Fruit fly (Drosophila melanogaster) whole organism, embryonic: ENCODE results near the gene Pde9.

ENCODE experiments used
- CG10565 ChIP-seq: fragments of 200-800 bp; sonication (Bioruptor generic); optimal IDR thresholded peaks from 3 replicates; lab custom pipeline; 2016; ENCODE audit warnings: missing biosample characterization, mild to moderate bottlenecking, missing genetic modification characterization
- CG11456 ChIP-seq: fragments of 200-800 bp; sonication (Bioruptor generic); IDR thresholded peaks from 3 replicates; pipeline ENCODE4 v1.3.6; 2022; ENCODE audit warnings: missing biosample characterization, missing genetic modification characterization
- CG14710 ChIP-seq: fragments of 200-800 bp; sonication (Bioruptor generic); optimal IDR thresholded peaks from 3 replicates; lab custom pipeline; 2019; ENCODE audit warnings: missing biosample characterization, mild to moderate bottlenecking, missing genetic modification characterization, moderate library complexity
- CG14965 ChIP-seq: fragments of 200-800 bp; sonication (Bioruptor generic); optimal IDR thresholded peaks from 2 replicates; lab custom pipeline; 2016; ENCODE audit warnings: missing biosample characterization, missing genetic modification characterization, borderline replicate concordance
- CG15269 ChIP-seq: fragments of 200-800 bp; sonication (Bioruptor generic); optimal IDR thresholded peaks from 2 replicates; lab custom pipeline; 2018; ENCODE audit warnings: missing biosample characterization, mild to moderate bottlenecking, missing genetic modification characterization, moderate library complexity
- CG17359 ChIP-seq: fragments of 200-800 bp; sonication (Bioruptor generic); optimal IDR thresholded peaks from 3 replicates; lab custom pipeline; 2018; ENCODE audit warnings: missing biosample characterization, mild to moderate bottlenecking, missing genetic modification characterization, moderate library complexity
- CG17802 ChIP-seq: fragments of 200-800 bp; sonication (Bioruptor generic); optimal IDR thresholded peaks from 2 replicates; lab custom pipeline; 2018; ENCODE audit warnings: missing biosample characterization, mild to moderate bottlenecking, missing genetic modification characterization, moderate library complexity
- CG18011 ChIP-seq: fragments of 200-800 bp; sonication (Bioruptor generic); optimal IDR thresholded peaks from 2 replicates; lab custom pipeline; 2017; ENCODE audit warnings: missing biosample characterization, missing genetic modification characterization, mild to moderate bottlenecking, moderate library complexity, missing genotype
- CG2116 ChIP-seq: fragments of 200-800 bp; sonication (Bioruptor generic); optimal IDR thresholded peaks from 3 replicates; lab custom pipeline; 2018; ENCODE audit warnings: missing biosample characterization, mild to moderate bottlenecking, missing genetic modification characterization
- CG31365 ChIP-seq: fragments of 200-800 bp; sonication (Bioruptor generic); optimal IDR thresholded peaks from 2 replicates; lab custom pipeline; 2018; ENCODE audit warnings: missing biosample characterization, mild to moderate bottlenecking, missing genetic modification characterization
- CG31441 ChIP-seq: fragments of 200-800 bp; sonication (Bioruptor generic); IDR thresholded peaks from 2 replicates; pipeline ENCODE4 v1.3.6; 2022; ENCODE audit warnings: missing biosample characterization, missing genetic modification characterization
- CG34224 ChIP-seq: fragments of 200-800 bp; sonication (Bioruptor generic); IDR thresholded peaks from 3 replicates; pipeline ENCODE4 v1.3.6; 2022; ENCODE audit warnings: missing biosample characterization, missing genetic modification characterization; ENCODE audit not compliant: partially characterized antibody
- CG3726 ChIP-seq: fragments of 200-800 bp; sonication (Bioruptor generic); IDR thresholded peaks from 3 replicates; pipeline ENCODE4, ENCODE4 v1.3.6; 2022; ENCODE audit warnings: missing biosample characterization, missing genetic modification characterization
- CG6791 ChIP-seq: fragments of 200-800 bp; sonication (Bioruptor generic); IDR thresholded peaks from 3 replicates; pipeline ENCODE4 v1.3.6; 2022; ENCODE audit warnings: missing biosample characterization, missing genetic modification characterization; ENCODE audit not compliant: partially characterized antibody
- CG7357 ChIP-seq: fragments of 200-800 bp; sonication (Bioruptor generic); IDR thresholded peaks from 3 replicates; pipeline ENCODE4 v1.3.6; 2022; ENCODE audit warnings: missing biosample characterization, missing genetic modification characterization
- CG7786 ChIP-seq: fragments of 200-800 bp; sonication (Bioruptor generic); optimal IDR thresholded peaks from 2 replicates; lab custom pipeline; 2016; ENCODE audit warnings: missing biosample characterization, missing genetic modification characterization
- CG7963 ChIP-seq: fragments of 200-800 bp; sonication (Bioruptor generic); IDR thresholded peaks from 3 replicates; pipeline ENCODE4 v1.3.6; 2022; ENCODE audit warnings: missing biosample characterization, missing genetic modification characterization; ENCODE audit not compliant: partially characterized antibody
- CG8290 ChIP-seq, 3 experiments: fragments of 200-800 bp; sonication (Bioruptor generic); optimal IDR thresholded peaks; 2 replicates each; lab custom pipeline; 2016 to 2019; ENCODE audit warnings: missing biosample characterization in 3 of 3, missing genetic modification characterization in 3 of 3, mild to moderate bottlenecking in 2 of 3, moderate library complexity in 1 of 3
- CG9437 ChIP-seq: fragments of 200-800 bp; sonication (Bioruptor generic); optimal IDR thresholded peaks from 2 replicates; lab custom pipeline; 2018; ENCODE audit warnings: missing biosample characterization, mild to moderate bottlenecking, missing genetic modification characterization
- CG9797 ChIP-seq: fragments of 200-800 bp; sonication (Bioruptor generic); optimal IDR thresholded peaks from 3 replicates; lab custom pipeline; 2018; ENCODE audit warnings: missing biosample characterization, mild to moderate bottlenecking, missing genetic modification characterization
- Dll ChIP-seq: fragments of 200-800 bp; sonication (Bioruptor generic); IDR thresholded peaks from 4 replicates; pipeline ENCODE4 v1.3.6; 2022; ENCODE audit warnings: missing biosample characterization, missing genetic modification characterization; ENCODE audit not compliant: partially characterized antibody
- Elba2 ChIP-seq: fragments of 200-800 bp; sonication (Bioruptor generic); optimal IDR thresholded peaks from 3 replicates; lab custom pipeline; 2016; ENCODE audit warnings: missing biosample characterization, missing genetic modification characterization
- Fer3 ChIP-seq: fragments of 200-800 bp; sonication (Bioruptor generic); optimal IDR thresholded peaks from 2 replicates; lab custom pipeline; 2018; ENCODE audit warnings: missing biosample characterization, mild to moderate bottlenecking, missing genetic modification characterization, moderate library complexity
- H15 ChIP-seq: fragments of 200-800 bp; sonication (Bioruptor generic); IDR thresholded peaks from 3 replicates; pipeline ENCODE4 v1.3.6; 2022; ENCODE audit warnings: missing biosample characterization, missing genetic modification characterization
- Hsf ChIP-seq: fragments of 200-800 bp; sonication (Bioruptor generic); optimal IDR thresholded peaks from 3 replicates; lab custom pipeline; 2016; ENCODE audit warnings: missing biosample characterization, missing genetic modification characterization
- Max ChIP-seq: fragments of 200-800 bp; sonication (Bioruptor generic); optimal IDR thresholded peaks from 2 replicates; lab custom pipeline; 2016; ENCODE audit warnings: missing biosample characterization, mild to moderate bottlenecking, missing genetic modification characterization
- Mes4 ChIP-seq: fragments of 200-800 bp; sonication (Bioruptor generic); optimal IDR thresholded peaks from 2 replicates; lab custom pipeline; 2016; ENCODE audit warnings: missing biosample characterization, missing genetic modification characterization
- YL-1 ChIP-seq: fragments of 200-800 bp; sonication (Bioruptor generic); optimal IDR thresholded peaks from 3 replicates; lab custom pipeline; 2017; ENCODE audit warnings: missing biosample characterization, mild to moderate bottlenecking, missing genetic modification characterization
- ash1 ChIP-seq: fragments of 200-800 bp; sonication (Bioruptor generic); optimal IDR thresholded peaks from 2 replicates; lab custom pipeline; 2018; ENCODE audit warnings: missing biosample characterization, mild to moderate bottlenecking, missing genetic modification characterization
- bcd ChIP-seq: fragments of 200-800 bp; sonication (Bioruptor generic); optimal IDR thresholded peaks from 2 replicates; lab custom pipeline; 2017; ENCODE audit warnings: missing biosample characterization, mild to moderate bottlenecking, missing genetic modification characterization
- bsh ChIP-seq, 2 experiments: fragments of 200-800 bp; sonication (Bioruptor generic); optimal IDR thresholded peaks; 2 replicates each; lab custom pipeline; 2017 to 2018; ENCODE audit warnings: mild to moderate bottlenecking in 2 of 2, missing biosample characterization in 2 of 2, missing genetic modification characterization in 2 of 2, moderate library complexity in 1 of 2
- dimm ChIP-seq: fragments of 200-800 bp; sonication (Bioruptor generic); IDR thresholded peaks from 2 replicates; pipeline ENCODE4 v1.3.6; 2022; ENCODE audit warnings: missing biosample characterization, missing genetic modification characterization
- dpn ChIP-seq, 2 experiments: fragments of 200-800 bp; sonication (Bioruptor generic); optimal IDR thresholded peaks; 3 replicates each; lab custom pipeline; 2016; ENCODE audit warnings: missing biosample characterization in 2 of 2, missing genetic modification characterization in 2 of 2
- en ChIP-seq: fragments of 200-800 bp; sonication (Bioruptor generic); optimal IDR thresholded peaks from 2 replicates; lab custom pipeline; 2016; ENCODE audit warnings: missing biosample characterization, missing genetic modification characterization
- esg ChIP-seq: fragments of 200-800 bp; sonication (Bioruptor generic); conservative IDR thresholded peaks from 2 replicates; pipeline ENCODE4 v1.3.6; 2022; ENCODE audit warnings: missing biosample characterization, missing genetic modification characterization
- fu2 ChIP-seq: fragments of 200-800 bp; sonication (Bioruptor generic); optimal IDR thresholded peaks from 2 replicates; lab custom pipeline; 2016; ENCODE audit warnings: missing biosample characterization, missing genetic modification characterization
- jigr1 ChIP-seq: fragments of 200-800 bp; sonication (Bioruptor generic); IDR thresholded peaks from 3 replicates; pipeline ENCODE4 v1.3.6; 2022; ENCODE audit warnings: missing biosample characterization, missing genetic modification characterization
- kni ChIP-seq: fragments of 200-800 bp; sonication (Bioruptor generic); optimal IDR thresholded peaks from 3 replicates; lab custom pipeline; 2017; ENCODE audit warnings: mild to moderate bottlenecking, missing biosample characterization, missing genetic modification reagents, missing genetic modification characterization
- lab ChIP-seq: fragments of 200-800 bp; sonication (Bioruptor generic); optimal IDR thresholded peaks from 3 replicates; lab custom pipeline; 2017; ENCODE audit warnings: missing biosample characterization, missing genetic modification characterization, mild to moderate bottlenecking, moderate library complexity, missing genetic modification reagents
- lov ChIP-seq, 2 experiments: fragments of 200-800 bp in 1 of 2; fragments of >200 bp in 1 of 2; sonication (Bioruptor generic) in 1 of 2; IDR thresholded peaks in 1 of 2; optimal IDR thresholded peaks in 1 of 2; 2 replicates in 1 of 2; 3 replicates in 1 of 2; pipeline versions ENCODE4 v1.3.6 to Lab custom; 2017 to 2022; ENCODE audit warnings: missing biosample characterization in 1 of 2, missing genetic modification characterization in 1 of 2
- otp ChIP-seq: fragments of 200-800 bp; sonication (Bioruptor generic); IDR thresholded peaks from 3 replicates; pipeline ENCODE4, ENCODE4 v1.3.6; 2022; ENCODE audit warnings: missing biosample characterization, missing genetic modification characterization
- pan ChIP-seq, 4 experiments: fragments of >200 bp in 3 of 4; fragments of 200-800 bp in 1 of 4; sonication (Bioruptor generic) in 1 of 4; optimal IDR thresholded peaks in 3 of 4; IDR thresholded peaks in 1 of 4; 2 replicates each; pipeline versions ENCODE4 v1.3.6 to Lab custom; 2017 to 2022; ENCODE audit warnings: missing biosample characterization in 2 of 4, missing genetic modification characterization in 2 of 4, mixed read lengths in 1 of 4
- pros ChIP-seq: fragments of 200-800 bp; sonication (Bioruptor generic); optimal IDR thresholded peaks from 3 replicates; lab custom pipeline; 2019; ENCODE audit warnings: missing biosample characterization, mild to moderate bottlenecking, missing genetic modification characterization, moderate library complexity
- repo ChIP-seq: fragments of 200-800 bp; sonication (Bioruptor generic); optimal IDR thresholded peaks from 2 replicates; lab custom pipeline; 2016; ENCODE audit warnings: missing biosample characterization, missing genetic modification characterization
- trem ChIP-seq: fragments of 200-800 bp; optimal IDR thresholded peaks from 3 replicates; lab custom pipeline; 2019; ENCODE audit warnings: missing biosample characterization, mild to moderate bottlenecking, missing genetic modification characterization, moderate library complexity
- ttk ChIP-seq: fragments of 200-800 bp; sonication (Bioruptor generic); IDR thresholded peaks from 2 replicates; pipeline ENCODE4 v2.1.2; 2022; ENCODE audit warnings: missing biosample characterization, missing genetic modification characterization
- wor ChIP-seq: fragments of 200-800 bp; sonication (Bioruptor generic); IDR thresholded peaks from 2 replicates; pipeline ENCODE4 v1.3.6; 2022; ENCODE audit warnings: missing biosample characterization, missing genetic modification characterization

Pde9 gene

dm6 chrX:12755017-12755563, 142.0 kb downstream of the Pde9 start:
- TF ChIP-seq Mes4 (no peak), CG18011 (GFP tag; lab: Kevin White, UChicago) (peak; percentile 33), CG2116 (GFP tag; lab: Kevin White, UChicago) (peak; percentile 13), Hsf (peak; percentile 66), YL-1 (no peak), pros (GFP tag; lab: Kevin White, UChicago) (peak; percentile 42), CG31365 (tag; lab: Kevin White, UChicago) (no peak), lov (optimal IDR thresholded peaks at IDR 0.05; lab: Kevin White, UChicago) (no peak), lov (GFP tag; IDR thresholded peaks at IDR 0.05; lab: Robert Waterston, UW) (no peak), kni (GFP tag; lab: Kevin White, UChicago) (no peak), ash1 (GFP tag; lab: Kevin White, UChicago) (no peak), bsh (GFP tag; optimal IDR thresholded peaks at IDR 0.05; lab: Kevin White, UChicago) (peak; percentile 35 to 65), trem (tag; lab: Kevin White, UChicago) (no peak), CG17802 (tag; lab: Kevin White, UChicago) (no peak), ttk (GFP tag; lab: Robert Waterston, UW) (peak; percentile 56), pan (optimal IDR thresholded peaks at IDR 0.05; lab: Kevin White, UChicago) (no peak), pan (GFP tag; optimal IDR thresholded peaks at IDR 0.05 in 1 of 2, IDR thresholded peaks at IDR 0.05 in 1 of 2) (peak in 1 of 2 experiments; percentile 78), Dll (GFP tag; lab: Robert Waterston, UW) (no peak), dpn (GFP tag; optimal IDR thresholded peaks at IDR 0.05; lab: Kevin White, UChicago) (peak; percentile 53 to 64), H15 (GFP tag; lab: Robert Waterston, UW) (peak; percentile 62), CG7963 (GFP tag; lab: Robert Waterston, UW) (no peak), CG7357 (GFP tag; lab: Robert Waterston, UW) (peak; percentile 74; the same call in 2 of the 3 replicates), fu2 (GFP tag; lab: Kevin White, UChicago) (peak; percentile 36), CG34224 (GFP tag; lab: Robert Waterston, UW) (no peak), en (GFP tag; lab: Kevin White, UChicago) (no peak), Fer3 (tag; lab: Kevin White, UChicago) (peak; percentile 83), CG9437 (GFP tag; lab: Kevin White, UChicago) (peak; percentile 62), jigr1 (peak; percentile 55; the same call in 2 of the 3 replicates), wor (GFP tag; lab: Robert Waterston, UW) (peak; percentile 40; the same call in 1 of the 2 replicates), CG11456 (GFP tag; lab: Robert Waterston, UW) (peak; percentile 80; the same call in 2 of the 3 replicates), CG14965 (GFP tag; lab: Kevin White, UChicago) (no peak), CG31441 (GFP tag; lab: Robert Waterston, UW) (peak; percentile 30; the same call in 1 of the 2 replicates), bcd (GFP tag; lab: Kevin White, UChicago) (peak; percentile 71), CG6791 (no peak), Elba2 (GFP tag; lab: Kevin White, UChicago) (no peak), dimm (GFP tag; lab: Robert Waterston, UW) (no peak), esg (GFP tag; lab: Robert Waterston, UW) (peak; percentile 70), Max (GFP tag; lab: Kevin White, UChicago) (no peak), CG14710 (tag; lab: Kevin White, UChicago) (no peak), CG17359 (tag; lab: Kevin White, UChicago) (peak; percentile 71), CG3726 (GFP tag; lab: Robert Waterston, UW) (no peak; the same call in 2 of the 3 replicates), repo (GFP tag; lab: Kevin White, UChicago) (peak; percentile 35), CG7786 (GFP tag; lab: Kevin White, UChicago) (peak; percentile 75), CG9797 (GFP tag; lab: Kevin White, UChicago) (no peak), CG10565 (GFP tag; lab: Kevin White, UChicago) (no peak), otp (0 out of 3 replicates have a peak, but pooled peaks have one; percentile 28), CG8290 (GFP tag; optimal IDR thresholded peaks at IDR 0.05; lab: Kevin White, UChicago) (no peak), CG8290 (tag; optimal IDR thresholded peaks at IDR 0.05; lab: Kevin White, UChicago) (peak in 1 of 2 experiments; percentile 85), CG15269 (peak; percentile 81), lab (GFP tag; lab: Kevin White, UChicago) (peak; percentile 86)
